Fruit fly (Drosophila melanogaster) whole organism, embryonic: Measurements from ENCODE around the gene CG43610.

Source experiments
- CG12659 ChIP-seq: fragments of 200-800 bp; sonication (Bioruptor generic); optimal IDR thresholded peaks from 3 replicates; lab custom pipeline; 2017; ENCODE audit warnings: mild to moderate bottlenecking, missing biosample characterization, missing genetic modification reagents, missing genetic modification characterization
- CG17385 ChIP-seq: fragments of 200-800 bp; sonication (Bioruptor generic); optimal IDR thresholded peaks from 3 replicates; lab custom pipeline; 2018; ENCODE audit warnings: missing biosample characterization, mild to moderate bottlenecking, missing genetic modification characterization
- CG17802 ChIP-seq: fragments of 200-800 bp; sonication (Bioruptor generic); optimal IDR thresholded peaks from 2 replicates; lab custom pipeline; 2018; ENCODE audit warnings: missing biosample characterization, mild to moderate bottlenecking, missing genetic modification characterization, moderate library complexity
- CG18764 ChIP-seq: fragments of 200-800 bp; sonication (Bioruptor generic); optimal IDR thresholded peaks from 3 replicates; lab custom pipeline; 2016; ENCODE audit warnings: missing biosample characterization, missing genetic modification characterization
- CG2120 ChIP-seq: fragments of 200-800 bp; sonication (Bioruptor generic); optimal IDR thresholded peaks from 3 replicates; lab custom pipeline; 2016; ENCODE audit warnings: missing biosample characterization, missing genetic modification characterization
- CG31388 ChIP-seq: fragments of 200-800 bp; sonication (Bioruptor generic); optimal IDR thresholded peaks from 2 replicates; lab custom pipeline; 2016; ENCODE audit warnings: missing biosample characterization, missing genetic modification characterization
- CG3163 ChIP-seq: fragments of 200-800 bp; sonication (Bioruptor generic); optimal IDR thresholded peaks from 3 replicates; lab custom pipeline; 2016; ENCODE audit warnings: missing biosample characterization, missing genetic modification characterization
- CG32532 ChIP-seq: fragments of 200-800 bp; sonication (Bioruptor generic); IDR thresholded peaks from 2 replicates; pipeline ENCODE4 v1.3.6; 2022; ENCODE audit warnings: missing biosample characterization, missing genetic modification characterization
- CG3726 ChIP-seq: fragments of 200-800 bp; sonication (Bioruptor generic); IDR thresholded peaks from 3 replicates; pipeline ENCODE4, ENCODE4 v1.3.6; 2022; ENCODE audit warnings: missing biosample characterization, missing genetic modification characterization
- CG4328 ChIP-seq: fragments of 200-800 bp; sonication (Bioruptor generic); optimal IDR thresholded peaks from 3 replicates; lab custom pipeline; 2017; ENCODE audit warnings: missing biosample characterization, missing genetic modification reagents, missing genetic modification characterization
- CG4360 ChIP-seq: fragments of 200-800 bp; sonication (Bioruptor generic); IDR thresholded peaks from 2 replicates; pipeline ENCODE4 v1.3.6; 2022; ENCODE audit warnings: missing biosample characterization, missing genetic modification characterization
- CG6765 ChIP-seq: fragments of 200-800 bp; sonication (Bioruptor generic); optimal IDR thresholded peaks from 3 replicates; lab custom pipeline; 2017; ENCODE audit warnings: missing biosample characterization, mild to moderate bottlenecking, missing genetic modification characterization
- CG7786 ChIP-seq: fragments of 200-800 bp; sonication (Bioruptor generic); optimal IDR thresholded peaks from 2 replicates; lab custom pipeline; 2016; ENCODE audit warnings: missing biosample characterization, missing genetic modification characterization
- CG7839 ChIP-seq: fragments of 200-800 bp; sonication (Bioruptor generic); optimal IDR thresholded peaks from 3 replicates; lab custom pipeline; 2018; ENCODE audit warnings: missing biosample characterization, mild to moderate bottlenecking, missing genetic modification characterization, moderate library complexity
- CG9215 ChIP-seq: fragments of 200-800 bp; sonication (Bioruptor generic); IDR thresholded peaks from 2 replicates; pipeline ENCODE4 v1.3.6; 2022; ENCODE audit warnings: missing biosample characterization, missing genetic modification characterization
- CkIIα-i1 ChIP-seq: fragments of 200-800 bp; sonication (Bioruptor generic); IDR thresholded peaks from 2 replicates; pipeline ENCODE4 v1.3.6; 2022; ENCODE audit warnings: missing biosample characterization, missing genetic modification characterization
- Dek ChIP-seq: fragments of 200-800 bp; sonication (Bioruptor generic); optimal IDR thresholded peaks from 3 replicates; lab custom pipeline; 2019; ENCODE audit warnings: missing biosample characterization, mild to moderate bottlenecking, missing genetic modification characterization, moderate library complexity
- Dfd ChIP-seq, 2 experiments: fragments of >200 bp; optimal IDR thresholded peaks; 2 replicates each; lab custom pipeline; 2017; ENCODE audit warnings: missing biosample characterization in 2 of 2, missing genetic modification characterization in 2 of 2
- Fer3 ChIP-seq: fragments of 200-800 bp; sonication (Bioruptor generic); optimal IDR thresholded peaks from 2 replicates; lab custom pipeline; 2018; ENCODE audit warnings: missing biosample characterization, mild to moderate bottlenecking, missing genetic modification characterization, moderate library complexity
- H15 ChIP-seq: fragments of 200-800 bp; sonication (Bioruptor generic); IDR thresholded peaks from 3 replicates; pipeline ENCODE4 v1.3.6; 2022; ENCODE audit warnings: missing biosample characterization, missing genetic modification characterization
- Hand ChIP-seq: fragments of 200-800 bp; sonication (Bioruptor generic); optimal IDR thresholded peaks from 2 replicates; lab custom pipeline; 2017; ENCODE audit warnings: mild to moderate bottlenecking, missing biosample characterization, missing genetic modification reagents, missing genetic modification characterization
- Hmx ChIP-seq: fragments of 200-800 bp; sonication (Bioruptor generic); optimal IDR thresholded peaks from 2 replicates; lab custom pipeline; 2016; ENCODE audit warnings: missing biosample characterization, missing genetic modification characterization
- Kr ChIP-seq: fragments of 200-800 bp; sonication (Bioruptor generic); optimal IDR thresholded peaks from 2 replicates; lab custom pipeline; 2017; ENCODE audit warnings: missing biosample characterization, mild to moderate bottlenecking, missing genetic modification characterization
- Oaz ChIP-seq: fragments of 200-800 bp; sonication (Bioruptor generic); IDR thresholded peaks from 2 replicates; pipeline ENCODE4 v1.3.6; 2022; ENCODE audit warnings: missing biosample characterization, missing genetic modification characterization
- Sox102F ChIP-seq: fragments of 200-800 bp; sonication (Bioruptor generic); optimal IDR thresholded peaks from 2 replicates; lab custom pipeline; 2018; ENCODE audit warnings: missing biosample characterization, mild to moderate bottlenecking, missing genetic modification characterization, moderate library complexity
- Sry-β ChIP-seq: fragments of 200-800 bp; sonication (Bioruptor generic); optimal IDR thresholded peaks from 2 replicates; lab custom pipeline; 2018; ENCODE audit warnings: missing biosample characterization, mild to moderate bottlenecking, missing genetic modification characterization, moderate library complexity
- Ssrp ChIP-seq: fragments of 200-800 bp; sonication (Bioruptor generic); optimal IDR thresholded peaks from 2 replicates; lab custom pipeline; 2018; ENCODE audit warnings: missing biosample characterization, mild to moderate bottlenecking, missing genetic modification characterization, moderate library complexity
- Taf1 ChIP-seq: fragments of 200-800 bp; sonication (Bioruptor generic); IDR thresholded peaks from 2 replicates; pipeline ENCODE4 v1.3.6; 2022; ENCODE audit warnings: missing biosample characterization, missing genetic modification characterization
- Trl ChIP-seq, 3 experiments: fragments of >200 bp in 2 of 3; fragments of 200-800 bp in 1 of 3; sonication (Bioruptor generic) in 1 of 3; optimal IDR thresholded peaks; 2 replicates in 1 of 3; 3 replicates in 2 of 3; lab custom pipeline; 2016 to 2017; ENCODE audit warnings: missing biosample characterization in 1 of 3, missing genetic modification characterization in 1 of 3
- ara ChIP-seq: fragments of 200-800 bp; sonication (Bioruptor generic); IDR thresholded peaks from 2 replicates; pipeline ENCODE4 v1.3.6; 2022; ENCODE audit warnings: missing biosample characterization, missing genetic modification characterization
- bigmax ChIP-seq: fragments of 200-800 bp; sonication (Bioruptor generic); optimal IDR thresholded peaks from 2 replicates; lab custom pipeline; 2018; ENCODE audit warnings: missing biosample characterization, mild to moderate bottlenecking, missing genetic modification characterization
- ci ChIP-seq: fragments of 200-800 bp; sonication (Bioruptor generic); IDR thresholded peaks from 3 replicates; pipeline ENCODE4 v1.3.6; 2022; ENCODE audit warnings: missing biosample characterization, missing genetic modification characterization
- dan ChIP-seq: fragments of 200-800 bp; sonication (Bioruptor generic); IDR thresholded peaks from 2 replicates; pipeline ENCODE4 v1.3.6; 2022; ENCODE audit warnings: missing biosample characterization, missing genetic modification characterization
- ems ChIP-seq: fragments of 200-800 bp; sonication (Bioruptor generic); optimal IDR thresholded peaks from 3 replicates; lab custom pipeline; 2016; ENCODE audit warnings: missing biosample characterization, missing genetic modification characterization
- gcm ChIP-seq: fragments of 200-800 bp; sonication (Bioruptor generic); optimal IDR thresholded peaks from 2 replicates; lab custom pipeline; 2019; ENCODE audit warnings: missing biosample characterization, mild to moderate bottlenecking, missing genetic modification characterization, moderate library complexity
- hbn ChIP-seq: fragments of 200-800 bp; sonication (Bioruptor generic); IDR thresholded peaks from 2 replicates; pipeline ENCODE4 v1.3.6; 2022; ENCODE audit warnings: missing biosample characterization, missing genetic modification characterization; ENCODE audit not compliant: partially characterized antibody
- her ChIP-seq: fragments of 200-800 bp; sonication (Bioruptor generic); optimal IDR thresholded peaks from 2 replicates; lab custom pipeline; 2016; ENCODE audit warnings: missing biosample characterization, missing genetic modification characterization
- kah ChIP-seq: fragments of 200-800 bp; sonication (Bioruptor generic); optimal IDR thresholded peaks from 2 replicates; lab custom pipeline; 2018; ENCODE audit warnings: missing biosample characterization, mild to moderate bottlenecking, missing genetic modification characterization
- klu ChIP-seq: fragments of 200-800 bp; sonication (Bioruptor generic); IDR thresholded peaks from 2 replicates; pipeline ENCODE4 v1.3.6; 2022; ENCODE audit warnings: missing biosample characterization, missing genetic modification characterization
- lola ChIP-seq, 3 experiments: fragments of >200 bp in 2 of 3; fragments of 200-800 bp in 1 of 3; sonication (Bioruptor generic) in 1 of 3; optimal IDR thresholded peaks; 2 replicates each; lab custom pipeline; 2017 to 2019; ENCODE audit warnings: missing biosample characterization in 3 of 3, missing genetic modification characterization in 3 of 3, mild to moderate bottlenecking in 1 of 3, moderate library complexity in 1 of 3
- row ChIP-seq: fragments of 200-800 bp; sonication (Bioruptor generic); IDR thresholded peaks from 3 replicates; pipeline ENCODE4 v1.3.6; 2022; ENCODE audit warnings: missing biosample characterization, missing genetic modification characterization
- scrt ChIP-seq: fragments of 200-800 bp; sonication (Bioruptor generic); optimal IDR thresholded peaks from 2 replicates; lab custom pipeline; 2018; ENCODE audit warnings: missing biosample characterization, mild to moderate bottlenecking, missing genetic modification characterization, moderate library complexity
- sd ChIP-seq: fragments of 200-800 bp; sonication (Bioruptor generic); optimal IDR thresholded peaks from 3 replicates; lab custom pipeline; 2018; ENCODE audit warnings: missing biosample characterization, mild to moderate bottlenecking, missing genetic modification characterization, moderate library complexity
- sens ChIP-seq: fragments of 200-800 bp; sonication (Bioruptor generic); peaks from one replicate; lab custom pipeline; 2016; ENCODE audit warnings: missing biosample characterization, missing genetic modification characterization
- seq ChIP-seq: fragments of 200-800 bp; sonication (Bioruptor generic); IDR thresholded peaks from 2 replicates; pipeline ENCODE4 v1.3.6; 2022; ENCODE audit warnings: missing biosample characterization, missing genetic modification characterization
- sqz ChIP-seq: fragments of 200-800 bp; sonication (Bioruptor generic); optimal IDR thresholded peaks from 3 replicates; lab custom pipeline; 2018; ENCODE audit warnings: missing biosample characterization, mild to moderate bottlenecking, missing genetic modification characterization
- toy ChIP-seq: fragments of 200-800 bp; sonication (Bioruptor generic); IDR thresholded peaks from 2 replicates; pipeline ENCODE4 v1.3.6; 2022; ENCODE audit warnings: missing biosample characterization, missing genetic modification characterization
- vfl ChIP-seq: fragments of 200-800 bp; sonication (Bioruptor generic); optimal IDR thresholded peaks from 2 replicates; lab custom pipeline; 2016; ENCODE audit warnings: missing biosample characterization, missing genetic modification characterization

CG43610 gene

DNA sequence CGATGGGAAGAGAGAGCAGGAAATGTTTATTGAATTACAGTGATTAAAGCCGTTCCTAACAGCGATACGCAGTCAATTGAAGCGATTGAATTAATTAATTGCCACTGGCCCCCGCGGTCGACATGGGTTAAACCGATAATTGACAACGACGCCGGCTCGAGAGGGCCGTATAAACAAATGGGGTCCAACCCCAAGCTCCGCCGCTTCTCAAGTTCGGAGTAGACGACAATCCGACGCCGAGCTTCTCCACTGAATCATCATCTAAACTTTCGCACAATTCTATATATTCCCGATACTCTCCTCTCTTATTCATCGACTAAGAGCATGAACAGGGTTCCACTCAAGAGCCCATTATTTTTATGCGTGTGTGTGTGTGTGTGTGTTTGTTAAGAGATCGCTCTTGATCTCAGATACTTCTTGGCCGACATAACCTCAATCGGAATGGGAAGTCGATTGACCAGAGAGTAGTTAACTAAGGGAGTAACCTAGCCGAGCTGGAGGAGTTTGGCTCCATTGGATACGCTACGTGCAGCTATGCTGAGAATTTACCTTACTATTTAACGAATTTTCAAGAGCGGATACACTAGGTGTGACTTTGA, 7.1 kb upstream of the CG43610 start (continued):
- TF ChIP-seq Oaz (GFP tag; lab: Robert Waterston, UW) (no peak), H15 (GFP tag; lab: Robert Waterston, UW) (no peak), Dfd (GFP tag; optimal IDR thresholded peaks at IDR 0.05; lab: Kevin White, UChicago) (no peak), seq (GFP tag; lab: Robert Waterston, UW) (0 out of 2 replicates have a peak, but pooled peaks have one; percentile 35), bigmax (GFP tag; lab: Kevin White, UChicago) (peak; percentile 98)

DNA sequence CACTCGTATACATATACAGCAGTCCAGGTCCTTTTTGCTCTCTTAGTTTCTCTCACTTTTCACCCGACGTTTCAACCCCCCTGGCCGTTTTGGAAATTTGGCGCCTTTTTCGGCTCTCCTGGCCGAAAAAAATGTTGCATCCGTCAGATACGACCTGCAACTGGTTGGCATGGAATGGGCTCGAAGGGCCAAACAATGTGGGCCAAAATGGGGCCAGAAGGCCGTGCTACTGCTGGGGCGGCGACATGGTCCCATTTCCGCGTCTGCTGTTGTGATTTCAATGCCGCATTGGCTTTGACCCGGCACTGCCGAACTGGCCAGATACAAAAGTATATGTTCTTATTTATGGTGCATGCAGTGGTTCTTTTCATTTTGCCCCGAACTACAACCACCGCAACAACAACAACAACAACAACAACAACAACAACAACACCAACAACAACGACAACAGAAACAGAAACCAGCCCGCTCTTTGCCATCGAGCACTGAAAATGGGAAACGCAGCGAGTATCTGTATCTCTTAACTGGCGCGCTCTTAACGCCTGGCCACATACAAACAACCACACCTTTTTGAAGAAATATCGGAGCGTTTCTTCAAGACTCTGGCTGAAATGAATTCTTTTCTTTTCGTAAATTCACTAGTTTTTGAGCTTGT, 5.1 kb upstream of the CG43610 start:
- TF ChIP-seq scrt (GFP tag; lab: Kevin White, UChicago) (peak; percentile 63), CG18764 (GFP tag; lab: Kevin White, UChicago) (no peak), CG7786 (GFP tag; lab: Kevin White, UChicago) (no peak), gcm (GFP tag; lab: Kevin White, UChicago) (no peak), row (GFP tag; lab: Robert Waterston, UW) (no peak), sens (GFP tag; lab: Kevin White, UChicago) (peak; percentile 32), kah (peak; percentile 54), CG9215 (GFP tag; lab: Robert Waterston, UW) (no peak), Dek (no peak), CG4360 (peak; percentile 98), CG17385 (GFP tag; lab: Kevin White, UChicago) (peak; percentile 17), CkIIα-i1 (GFP tag; lab: Robert Waterston, UW) (no peak), sqz (GFP tag; lab: Kevin White, UChicago) (no peak), CG32532 (no peak), vfl (no peak), Trl (optimal IDR thresholded peaks at IDR 0.05; lab: Kevin White, UChicago) (peak; percentile 83 to 90), Trl (GFP tag; optimal IDR thresholded peaks at IDR 0.05; lab: Kevin White, UChicago) (no peak), CG3726 (no peak), CG17802 (tag; lab: Kevin White, UChicago) (no peak), CG2120 (GFP tag; lab: Kevin White, UChicago) (no peak), Sox102F (no peak), Kr (GFP tag; lab: Kevin White, UChicago) (no peak), Ssrp (tag; lab: Kevin White, UChicago) (no peak), ara (no peak), Fer3 (tag; lab: Kevin White, UChicago) (no peak), hbn (GFP tag; lab: Robert Waterston, UW) (no peak), CG4328 (no peak), CG3163 (peak; percentile 99), CG12659 (GFP tag; lab: Kevin White, UChicago) (no peak), CG7839 (tag; lab: Kevin White, UChicago) (peak; percentile 2), ems (GFP tag; lab: Kevin White, UChicago) (no peak), Hmx (GFP tag; lab: Kevin White, UChicago) (no peak), Taf1 (GFP tag; lab: Robert Waterston, UW) (no peak), Hand (GFP tag; lab: Kevin White, UChicago) (no peak), dan (no peak), klu (GFP tag; lab: Robert Waterston, UW) (no peak), Sry-β (no peak), ci (GFP tag; lab: Robert Waterston, UW) (0 out of 3 replicates have a peak, but pooled peaks have one; percentile 11), toy (GFP tag; lab: Robert Waterston, UW) (no peak), sd (tag; lab: Kevin White, UChicago) (no peak), CG6765 (GFP tag; lab: Kevin White, UChicago) (no peak), lola (GFP tag; optimal IDR thresholded peaks at IDR 0.05; lab: Kevin White, UChicago) (no peak), her (GFP tag; lab: Kevin White, UChicago) (no peak), CG31388 (no peak)
